Fruit fly (Drosophila melanogaster): ENCODE measurements around the gene Ufd1.
A peak's percentile ranks its signal among the peaks of the same experiment; 100 is the strongest.

- TF ChIP-seq CG6808 (GFP tag; optimal IDR thresholded peaks at IDR 0.05) (peak; percentile 51), cyc (GFP tag; optimal IDR thresholded peaks at IDR 0.05) (peak; percentile 73), CG31627 (GFP tag; optimal IDR thresholded peaks at IDR 0.05) (peak; percentile 73), Hr4 (GFP tag; optimal IDR thresholded peaks at IDR 0.05) (peak; percentile 7), Sox14 (GFP tag; optimal IDR thresholded peaks at IDR 0.05) (peak; percentile 70), CG8632 (GFP tag; optimal IDR thresholded peaks at IDR 0.05) (peak; percentile 53)
Measured at dm6 chr3L:11091943-11092609, 30.9 kb downstream of the Ufd1 start.

All from whole organism, prepupa.